Fruit fly (Drosophila melanogaster) whole organism, prepupa: ENCODE data around the gene Bx.

ENCODE experiments used
- Blimp-1 ChIP-seq: fragments of 200-800 bp; sonication (Bioruptor generic); optimal IDR thresholded peaks from 3 replicates; lab custom pipeline; 2017; ENCODE audit warnings: missing biosample characterization, missing genetic modification characterization, mild to moderate bottlenecking, moderate library complexity, missing genetic modification reagents
- CG10631 ChIP-seq: fragments of 200-800 bp; sonication (Bioruptor generic); optimal IDR thresholded peaks from 2 replicates; lab custom pipeline; 2016; ENCODE audit warnings: missing biosample characterization, missing genetic modification characterization
- CG10669 ChIP-seq: fragments of 200-800 bp; sonication (Bioruptor generic); optimal IDR thresholded peaks from 3 replicates; lab custom pipeline; 2018; ENCODE audit warnings: missing biosample characterization, mild to moderate bottlenecking, missing genetic modification characterization, moderate library complexity
- CG11762 ChIP-seq: fragments of 200-800 bp; sonication (Bioruptor generic); optimal IDR thresholded peaks from 3 replicates; lab custom pipeline; 2016; ENCODE audit warnings: missing biosample characterization, missing genetic modification characterization; ENCODE audit not compliant: insufficient read depth
- CG11902 ChIP-seq: fragments of 200-800 bp; sonication (Bioruptor generic); optimal IDR thresholded peaks from 3 replicates; lab custom pipeline; 2016; ENCODE audit warnings: missing biosample characterization, missing genetic modification characterization
- CG15336 ChIP-seq: fragments of 200-800 bp; sonication (Bioruptor generic); IDR thresholded peaks from 2 replicates; pipeline ENCODE4 v1.3.6; 2022; ENCODE audit warnings: missing biosample characterization, missing genetic modification characterization
- CG1621 ChIP-seq: fragments of 200-800 bp; sonication (Bioruptor generic); optimal IDR thresholded peaks from 3 replicates; lab custom pipeline; 2018; ENCODE audit warnings: missing biosample characterization, mild to moderate bottlenecking, missing genetic modification characterization
- CG16779 ChIP-seq: fragments of 200-800 bp; sonication (Bioruptor generic); optimal IDR thresholded peaks from 3 replicates; lab custom pipeline; 2017; ENCODE audit warnings: missing biosample characterization, mild to moderate bottlenecking, missing genetic modification characterization
- CG3032 ChIP-seq: fragments of 200-800 bp; optimal IDR thresholded peaks from 2 replicates; lab custom pipeline; 2019; ENCODE audit warnings: missing biosample characterization, mild to moderate bottlenecking, missing genetic modification characterization, moderate library complexity
- CG31627 ChIP-seq: fragments of 200-800 bp; sonication (Bioruptor generic); optimal IDR thresholded peaks from 3 replicates; lab custom pipeline; 2016; ENCODE audit warnings: missing biosample characterization, missing genetic modification characterization
- CG32006 ChIP-seq: fragments of 200-800 bp; sonication (Bioruptor generic); optimal IDR thresholded peaks from 3 replicates; lab custom pipeline; 2017; ENCODE audit warnings: missing biosample characterization, mild to moderate bottlenecking, missing genetic modification characterization
- CG34406 ChIP-seq: fragments of 200-800 bp; sonication (Bioruptor generic); optimal IDR thresholded peaks from 3 replicates; lab custom pipeline; 2016; ENCODE audit warnings: missing biosample characterization, missing genetic modification characterization
- CG3919 ChIP-seq: fragments of 200-800 bp; sonication (Bioruptor generic); optimal IDR thresholded peaks from 3 replicates; lab custom pipeline; 2016; ENCODE audit warnings: missing biosample characterization, missing genetic modification characterization
- CG6163 ChIP-seq: fragments of 200-800 bp; sonication (Bioruptor generic); IDR thresholded peaks from 3 replicates; pipeline ENCODE4 v1.3.6; 2022; ENCODE audit warnings: missing biosample characterization, missing genetic modification characterization
- CG6792 ChIP-seq: fragments of 200-800 bp; sonication (Bioruptor generic); optimal IDR thresholded peaks from 3 replicates; lab custom pipeline; 2016; ENCODE audit warnings: missing biosample characterization, missing genetic modification characterization
- CG6808 ChIP-seq: fragments of 200-800 bp; sonication (Bioruptor generic); optimal IDR thresholded peaks from 3 replicates; lab custom pipeline; 2017; ENCODE audit warnings: missing biosample characterization, missing genetic modification characterization, mild to moderate bottlenecking, moderate library complexity, missing genetic modification reagents
- CG6854 ChIP-seq: fragments of 200-800 bp; sonication (Bioruptor generic); optimal IDR thresholded peaks from 2 replicates; lab custom pipeline; 2017; ENCODE audit warnings: missing biosample characterization, mild to moderate bottlenecking, missing genetic modification characterization
- CG7368 ChIP-seq: fragments of 200-800 bp; sonication (Bioruptor generic); optimal IDR thresholded peaks from 3 replicates; lab custom pipeline; 2016; ENCODE audit warnings: missing biosample characterization, missing genetic modification characterization
- CG8119 ChIP-seq: fragments of 200-800 bp; sonication (Bioruptor generic); IDR thresholded peaks from 3 replicates; pipeline ENCODE4 v1.3.6; 2022; ENCODE audit warnings: missing biosample characterization, missing genetic modification characterization
- CG8319 ChIP-seq: fragments of 200-800 bp; sonication (Bioruptor generic); optimal IDR thresholded peaks from 3 replicates; lab custom pipeline; 2016; ENCODE audit warnings: missing biosample characterization, missing genetic modification characterization
- CG8632 ChIP-seq: fragments of 200-800 bp; sonication (Bioruptor generic); optimal IDR thresholded peaks from 3 replicates; lab custom pipeline; 2016; ENCODE audit warnings: missing biosample characterization, missing genetic modification characterization
- CG9139 ChIP-seq: fragments of 200-800 bp; sonication (Bioruptor generic); optimal IDR thresholded peaks from 3 replicates; lab custom pipeline; 2017; ENCODE audit warnings: missing biosample characterization, mild to moderate bottlenecking, missing genetic modification characterization
- Eip75B ChIP-seq: fragments of 200-800 bp; sonication (Bioruptor generic); optimal IDR thresholded peaks from 3 replicates; lab custom pipeline; 2016; ENCODE audit warnings: missing biosample characterization, missing genetic modification characterization
- Eip78C ChIP-seq: fragments of 200-800 bp; sonication (Bioruptor generic); peaks from one replicate; lab custom pipeline; 2016; ENCODE audit warnings: missing biosample characterization, missing genetic modification characterization
- Eip93F ChIP-seq: fragments of 200-800 bp; sonication (Bioruptor generic); optimal IDR thresholded peaks from 2 replicates; lab custom pipeline; 2016; ENCODE audit warnings: missing biosample characterization, mild to moderate bottlenecking, missing genetic modification characterization
- Ets21C ChIP-seq: fragments of 200-800 bp; sonication (Bioruptor generic); optimal IDR thresholded peaks from 3 replicates; lab custom pipeline; 2016; ENCODE audit warnings: missing biosample characterization, missing genetic modification characterization
- Ets96B ChIP-seq: fragments of 200-800 bp; optimal IDR thresholded peaks from 2 replicates; lab custom pipeline; 2019; ENCODE audit warnings: missing biosample characterization, mild to moderate bottlenecking, missing genetic modification characterization, moderate library complexity
- Hr38 ChIP-seq: sonication (Bioruptor generic); optimal IDR thresholded peaks from 2 replicates; lab custom pipeline; 2016; ENCODE audit warnings: missing biosample characterization, missing genetic modification characterization
- Hr39 ChIP-seq: fragments of 200-800 bp; sonication (Bioruptor generic); optimal IDR thresholded peaks from 2 replicates; lab custom pipeline; 2016; ENCODE audit warnings: missing biosample characterization, missing genetic modification characterization
- Lpt ChIP-seq: fragments of 200-800 bp; sonication (Bioruptor generic); optimal IDR thresholded peaks from 3 replicates; lab custom pipeline; 2016; ENCODE audit warnings: missing biosample characterization, missing genetic modification characterization
- Met ChIP-seq: fragments of 200-800 bp; sonication (Bioruptor generic); optimal IDR thresholded peaks from 3 replicates; lab custom pipeline; 2016; ENCODE audit warnings: missing biosample characterization, missing genetic modification characterization
- OdsH ChIP-seq: fragments of 200-800 bp; sonication (Bioruptor generic); optimal IDR thresholded peaks from 3 replicates; lab custom pipeline; 2016; ENCODE audit warnings: missing biosample characterization, missing genetic modification characterization
- Smox ChIP-seq: fragments of 200-800 bp; sonication (Bioruptor generic); optimal IDR thresholded peaks from 3 replicates; lab custom pipeline; 2016; ENCODE audit warnings: missing biosample characterization, missing genetic modification characterization
- Sox102F ChIP-seq: fragments of 200-800 bp; sonication (Bioruptor generic); optimal IDR thresholded peaks from 2 replicates; lab custom pipeline; 2016; ENCODE audit warnings: missing biosample characterization, mild to moderate bottlenecking, missing genetic modification characterization
- Sox14 ChIP-seq: fragments of 200-800 bp; sonication (Bioruptor generic); optimal IDR thresholded peaks from 3 replicates; lab custom pipeline; 2016; ENCODE audit warnings: missing biosample characterization, missing genetic modification characterization
- Sox15 ChIP-seq: fragments of 200-800 bp; sonication (Bioruptor generic); optimal IDR thresholded peaks from 3 replicates; lab custom pipeline; 2016; ENCODE audit warnings: missing biosample characterization, missing genetic modification characterization
- achi ChIP-seq: fragments of 200-800 bp; sonication (Bioruptor generic); optimal IDR thresholded peaks from 3 replicates; lab custom pipeline; 2016; ENCODE audit warnings: missing biosample characterization, missing genetic modification characterization
- acj6 ChIP-seq: fragments of 200-800 bp; sonication (Bioruptor generic); optimal IDR thresholded peaks from 3 replicates; lab custom pipeline; 2016; ENCODE audit warnings: missing biosample characterization, missing genetic modification characterization
- dac ChIP-seq: fragments of 200-800 bp; sonication (Bioruptor generic); optimal IDR thresholded peaks from 2 replicates; lab custom pipeline; 2017; ENCODE audit warnings: missing biosample characterization, mild to moderate bottlenecking, missing genetic modification characterization
- dsx ChIP-seq: fragments of 200-800 bp; optimal IDR thresholded peaks from 3 replicates; lab custom pipeline; 2019; ENCODE audit warnings: missing biosample characterization, mild to moderate bottlenecking, missing genetic modification characterization, moderate library complexity; ENCODE audit not compliant: poor library complexity, severe bottlenecking
- esn ChIP-seq: fragments of 200-800 bp; sonication (Bioruptor generic); optimal IDR thresholded peaks from 2 replicates; lab custom pipeline; 2016; ENCODE audit warnings: missing biosample characterization, mild to moderate bottlenecking, missing genetic modification characterization, moderate library complexity
- fd85E ChIP-seq: fragments of 200-800 bp; sonication (Bioruptor generic); optimal IDR thresholded peaks from 3 replicates; lab custom pipeline; 2016; ENCODE audit warnings: missing biosample characterization, missing genetic modification characterization
- fkh ChIP-seq: fragments of 200-800 bp; sonication (Bioruptor generic); optimal IDR thresholded peaks from 3 replicates; lab custom pipeline; 2017; ENCODE audit warnings: missing biosample characterization, mild to moderate bottlenecking, missing genetic modification characterization, moderate library complexity
- pdm3 ChIP-seq: fragments of 200-800 bp; sonication (Bioruptor generic); optimal IDR thresholded peaks from 3 replicates; lab custom pipeline; 2016; ENCODE audit warnings: missing biosample characterization, missing genetic modification characterization
- salr ChIP-seq, 2 experiments: fragments of 200-800 bp; sonication (Bioruptor generic); optimal IDR thresholded peaks; 3 replicates each; lab custom pipeline; 2016 to 2018; ENCODE audit warnings: missing biosample characterization in 2 of 2, missing genetic modification characterization in 2 of 2, mild to moderate bottlenecking in 1 of 2
- spab ChIP-seq: fragments of 200-800 bp; sonication (Bioruptor generic); optimal IDR thresholded peaks from 2 replicates; lab custom pipeline; 2017; ENCODE audit warnings: missing biosample characterization, mild to moderate bottlenecking, missing genetic modification characterization, missing genetic modification reagents
- svp ChIP-seq: fragments of 200-800 bp; sonication (Bioruptor generic); peaks from one replicate; lab custom pipeline; 2016; ENCODE audit warnings: missing biosample characterization, missing genetic modification characterization
- topi ChIP-seq: fragments of 200-800 bp; sonication (Bioruptor generic); optimal IDR thresholded peaks from 3 replicates; lab custom pipeline; 2016; ENCODE audit warnings: missing biosample characterization, missing genetic modification characterization

The Bx gene

DNA sequence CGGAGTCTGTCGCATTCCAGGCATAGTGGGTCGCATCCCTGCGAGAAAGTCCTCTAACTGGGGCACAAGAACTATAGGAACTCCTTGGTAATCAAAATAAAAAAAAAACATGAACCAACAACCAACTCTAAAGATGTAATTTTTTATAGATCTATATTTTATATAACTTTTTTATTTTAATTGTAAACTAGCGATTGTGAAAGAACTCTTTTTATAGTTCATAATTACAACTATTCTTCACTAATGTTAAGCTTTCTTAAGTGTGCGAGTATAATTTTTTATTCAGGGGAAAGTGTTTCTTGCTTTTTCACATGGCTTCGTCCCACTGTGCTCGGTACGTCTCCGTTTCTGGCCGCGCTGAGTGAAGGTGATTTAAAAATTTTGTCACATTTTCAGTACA lies 25.0 kb downstream of the Bx start (continued):
- TF ChIP-seq topi (GFP tag; lab: Kevin White, UChicago): peak; percentile 62
- TF ChIP-seq acj6 (GFP tag; lab: Kevin White, UChicago): peak; percentile 63
- peak; percentile 27 for TF ChIP-seq CG7368 (GFP tag; lab: Kevin White, UChicago)
- TF ChIP-seq CG3032 (tag; lab: Kevin White, UChicago): peak; percentile 17
- TF ChIP-seq Lpt (GFP tag; lab: Kevin White, UChicago): no peak
- peak; percentile 66 for TF ChIP-seq CG3919
- no peak for TF ChIP-seq Ets21C (GFP tag; lab: Kevin White, UChicago)
- TF ChIP-seq CG6808 (GFP tag; lab: Kevin White, UChicago): peak; percentile 62
- TF ChIP-seq CG31627 (GFP tag; lab: Kevin White, UChicago): peak; percentile 19
- peak; percentile 26 for TF ChIP-seq CG8319 (GFP tag; lab: Kevin White, UChicago)
- no peak for TF ChIP-seq CG16779 (tag; lab: Kevin White, UChicago)
- TF ChIP-seq CG32006 (GFP tag; lab: Kevin White, UChicago): peak; percentile 64
- peak; percentile 51 for TF ChIP-seq Met
- TF ChIP-seq Blimp-1 (GFP tag; lab: Kevin White, UChicago): peak; percentile 47
- peak; percentile 40 for TF ChIP-seq Smox (GFP tag; lab: Kevin White, UChicago)
- peak; percentile 45; the same call in 1 of the 2 replicates for TF ChIP-seq CG15336
- TF ChIP-seq CG8632 (GFP tag; lab: Kevin White, UChicago): peak; percentile 66
- TF ChIP-seq dsx: no peak
- peak; percentile 54 for TF ChIP-seq OdsH (GFP tag; lab: Kevin White, UChicago)
- peak; percentile 62 for TF ChIP-seq CG8119 (GFP tag; lab: Robert Waterston, UW)
- peak; percentile 33; the same call in 1 of the 3 replicates for TF ChIP-seq CG6163 (GFP tag; lab: Robert Waterston, UW)
- TF ChIP-seq Hr38: no peak
- peak; percentile 65 for TF ChIP-seq achi (GFP tag; lab: Kevin White, UChicago)
- peak; percentile 13 for TF ChIP-seq CG11762 (GFP tag; lab: Kevin White, UChicago)
- TF ChIP-seq Hr39 (GFP tag; lab: Kevin White, UChicago): peak; percentile 9

DNA sequence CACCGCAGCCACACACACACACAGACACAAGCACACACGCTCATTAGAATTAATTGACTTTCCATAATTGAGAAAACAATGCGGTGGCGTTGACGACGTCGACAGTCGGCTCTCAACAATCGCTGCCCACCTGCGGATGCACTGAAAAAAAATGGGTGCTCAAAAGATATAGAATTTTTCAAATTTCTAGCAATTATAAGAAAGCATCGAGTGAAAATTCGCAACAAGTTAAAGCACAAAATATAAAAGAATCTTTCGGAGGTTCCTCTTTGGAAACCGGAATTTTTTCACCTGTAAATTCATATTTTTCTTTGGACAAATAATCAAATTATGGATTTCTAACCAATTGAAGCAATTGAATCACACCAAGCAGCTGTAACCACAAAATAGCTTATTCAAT lies 26.7 kb downstream of the Bx start:
- peak; percentile 28 for TF ChIP-seq Sox14
- TF ChIP-seq CG11902 (GFP tag; lab: Kevin White, UChicago): no peak
- TF ChIP-seq Sox102F (GFP tag; lab: Kevin White, UChicago): no peak
- no peak for TF ChIP-seq CG16779 (tag; lab: Kevin White, UChicago)
- TF ChIP-seq CG6854 (GFP tag; lab: Kevin White, UChicago): no peak
- TF ChIP-seq Eip93F (GFP tag; lab: Kevin White, UChicago): no peak
- no peak for TF ChIP-seq CG8319 (GFP tag; lab: Kevin White, UChicago)
- TF ChIP-seq Met: peak; percentile 33
- peak; percentile 63; the same call in 2 of the 3 replicates for TF ChIP-seq CG6163 (GFP tag; lab: Robert Waterston, UW)
- peak; percentile 3 for TF ChIP-seq Ets21C (GFP tag; lab: Kevin White, UChicago)
- TF ChIP-seq acj6 (GFP tag; lab: Kevin White, UChicago): peak; percentile 23
- peak; percentile 69 for TF ChIP-seq CG15336
- no peak for TF ChIP-seq spab (GFP tag; lab: Kevin White, UChicago)
- TF ChIP-seq esn (GFP tag; lab: Kevin White, UChicago): peak; percentile 19
- peak; percentile 67 for TF ChIP-seq CG32006 (GFP tag; lab: Kevin White, UChicago)
- no peak for TF ChIP-seq fkh
- TF ChIP-seq Smox (GFP tag; lab: Kevin White, UChicago): peak; percentile 20
- no peak for TF ChIP-seq CG1621 (tag; lab: Kevin White, UChicago)
- peak; percentile 47 for TF ChIP-seq pdm3 (GFP tag; lab: Kevin White, UChicago)
- peak; percentile 50 for TF ChIP-seq achi (GFP tag; lab: Kevin White, UChicago)
- peak; percentile 80 for TF ChIP-seq Eip78C
- TF ChIP-seq salr (GFP tag; optimal IDR thresholded peaks at IDR 0.05; lab: Kevin White, UChicago): peak in 1 of 2 experiments; percentile 46
- no peak for TF ChIP-seq CG9139 (GFP tag; lab: Kevin White, UChicago)
- peak; percentile 30 for TF ChIP-seq dac (GFP tag; lab: Kevin White, UChicago)
- TF ChIP-seq OdsH (GFP tag; lab: Kevin White, UChicago): peak; percentile 49
- TF ChIP-seq CG7368 (GFP tag; lab: Kevin White, UChicago): peak; percentile 9
- TF ChIP-seq Ets96B: no peak
- TF ChIP-seq CG10669 (GFP tag; lab: Kevin White, UChicago): peak; percentile 10
- peak; percentile 38 for TF ChIP-seq topi (GFP tag; lab: Kevin White, UChicago)
- no peak for TF ChIP-seq fd85E (GFP tag; lab: Kevin White, UChicago)
- TF ChIP-seq CG10631 (GFP tag; lab: Kevin White, UChicago): peak; percentile 42
- no peak for TF ChIP-seq Sox15 (GFP tag; lab: Kevin White, UChicago)
- TF ChIP-seq CG6792 (GFP tag; lab: Kevin White, UChicago): peak; percentile 3
- peak; percentile 48 for TF ChIP-seq svp (GFP tag; lab: Kevin White, UChicago)
- peak; percentile 60; the same call in 2 of the 3 replicates for TF ChIP-seq CG8119 (GFP tag; lab: Robert Waterston, UW)
- no peak for TF ChIP-seq CG34406 (GFP tag; lab: Kevin White, UChicago)
- peak; percentile 37 for TF ChIP-seq Eip75B (GFP tag; lab: Kevin White, UChicago)
